Worm (Caenorhabditis elegans) whole organism, L4 larva: ENCODE results near the gene F27B10.1.

Experiments
- D1046.2 ChIP-seq: fragments of 200-800 bp; sonication (Bioruptor generic); IDR thresholded peaks from 2 replicates; pipeline ENCODE4 v1.3.6; 2022; ENCODE audit warnings: missing genetic modification characterization, missing compliant biosample characterization
- Y75B8A.6 ChIP-seq: fragments of 200-800 bp; sonication (Bioruptor generic); IDR thresholded peaks from 2 replicates; pipeline ENCODE4 v1.3.6; 2022; ENCODE audit warnings: missing genetic modification reagents, missing genetic modification characterization, missing compliant biosample characterization
- ceh-62 ChIP-seq: sonication (generic microtip); optimal IDR thresholded peaks from 2 replicates; lab custom pipeline; 2017; ENCODE audit warnings: missing biosample characterization, missing genetic modification characterization
- lin-39 ChIP-seq: fragments of 150-350 bp; optimal IDR thresholded peaks from 2 replicates; lab custom pipeline; 2014; ENCODE audit warnings: missing biosample characterization, missing genetic modification reagents, missing genetic modification characterization
- nhr-11 ChIP-seq: fragments of 150-350 bp; optimal IDR thresholded peaks from 2 replicates; lab custom pipeline; 2014; ENCODE audit warnings: missing biosample characterization, missing genetic modification characterization
- nhr-77 ChIP-seq: fragments of 150-350 bp; optimal IDR thresholded peaks from 2 replicates; lab custom pipeline; 2014; ENCODE audit warnings: missing biosample characterization, missing genetic modification characterization

DNA sequence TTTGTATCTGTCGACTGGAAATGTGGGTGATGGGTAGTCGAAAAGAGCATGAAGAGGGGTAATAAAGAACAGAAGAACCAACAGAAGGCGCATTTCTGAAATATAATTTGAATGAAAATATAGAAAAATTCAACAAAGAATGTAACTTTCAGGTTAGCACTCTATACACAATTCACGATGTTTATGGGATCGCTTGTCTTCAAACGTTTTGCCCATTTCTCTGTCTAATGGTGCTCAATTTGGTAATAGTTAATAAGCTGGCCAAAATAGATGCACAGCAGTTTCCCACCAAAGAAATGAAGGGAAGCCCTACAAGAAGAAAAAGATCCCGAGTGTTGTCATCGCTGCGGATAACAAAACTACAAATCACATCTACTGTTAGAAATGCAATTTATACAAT is 24.9 kb upstream of the F27B10.1 start, which contains the start of gene F20A1.8:
- TF ChIP-seq Y75B8A.6 (GFP tag; lab: Robert Waterston, UW), result no peak
- TF ChIP-seq D1046.2 (GFP tag; lab: Robert Waterston, UW), result no peak
- no peak for TF ChIP-seq nhr-11
- no peak for TF ChIP-seq nhr-77 (tag; lab: Kevin White, UChicago)
- TF ChIP-seq lin-39 (tag; lab: Kevin White, UChicago), result no peak
- TF ChIP-seq ceh-62 (tag; lab: Kevin White, UChicago), result no peak
